Fruit fly (Drosophila melanogaster) whole organism, adult: ENCODE measurements around the gene MED25.

Experiments
- CG14711 ChIP-seq: fragments of 200-800 bp; sonication (Bioruptor generic); optimal IDR thresholded peaks from 2 replicates; lab custom pipeline; 2018; ENCODE audit warnings: missing biosample characterization, mild to moderate bottlenecking, missing genetic modification characterization, moderate library complexity
- CG1620 ChIP-seq: fragments of 200-800 bp; sonication (Bioruptor generic); optimal IDR thresholded peaks from 2 replicates; lab custom pipeline; 2016; ENCODE audit warnings: missing biosample characterization, missing genetic modification characterization
- ovo ChIP-seq: fragments of 200-800 bp; sonication (Bioruptor generic); optimal IDR thresholded peaks from 2 replicates; lab custom pipeline; 2016; ENCODE audit warnings: missing biosample characterization, missing genetic modification characterization
- tj ChIP-seq: fragments of 200-800 bp; sonication (Bioruptor generic); optimal IDR thresholded peaks from 3 replicates; lab custom pipeline; 2017; ENCODE audit warnings: missing biosample characterization, mild to moderate bottlenecking, missing genetic modification characterization, moderate library complexity

dm6 chr3R:20006617-20007016 is 2.1 kb upstream of the MED25 start:
- TF ChIP-seq tj, result no peak
- no peak for TF ChIP-seq ovo (GFP tag; lab: Kevin White, UChicago)
- no peak for TF ChIP-seq CG1620 (GFP tag; lab: Kevin White, UChicago)
- no peak for TF ChIP-seq CG14711 (tag; lab: Kevin White, UChicago)
